Worm (Caenorhabditis elegans) whole organism, L2 larva: Measurements from ENCODE around the gene cest-1.2.

ENCODE experiments used
- C34F6.9 ChIP-seq: fragments of 150-350 bp; optimal IDR thresholded peaks from 2 replicates; lab custom pipeline; 2014; ENCODE audit warnings: missing biosample characterization, missing genetic modification characterization
- F13H6.1 ChIP-seq: sonication (generic microtip); optimal IDR thresholded peaks from 2 replicates; lab custom pipeline; 2016; ENCODE audit warnings: missing genetic modification characterization, missing compliant biosample characterization
- R02D3.7 ChIP-seq: fragments of 150-350 bp; optimal IDR thresholded peaks from 2 replicates; lab custom pipeline; 2014; ENCODE audit warnings: missing biosample characterization, missing genetic modification characterization
- Y55F3AM.14 ChIP-seq: fragments of 200-800 bp; sonication (Bioruptor generic); optimal IDR thresholded peaks from 2 replicates; lab custom pipeline; 2018; ENCODE audit warnings: mild to moderate bottlenecking, missing genetic modification characterization, missing compliant biosample characterization
- ZK546.5 ChIP-seq: sonication (generic microtip); optimal IDR thresholded peaks from 2 replicates; lab custom pipeline; 2017; ENCODE audit warnings: missing biosample characterization, missing genetic modification characterization
- alr-1 ChIP-seq: fragments of 150-350 bp; optimal IDR thresholded peaks from 2 replicates; lab custom pipeline; 2014; ENCODE audit warnings: missing biosample characterization, missing genetic modification characterization
- aly-2 ChIP-seq: fragments of 150-350 bp; optimal IDR thresholded peaks from 2 replicates; lab custom pipeline; 2014; ENCODE audit warnings: missing biosample characterization, missing genetic modification characterization
- ama-1 ChIP-seq: fragments of 150-350 bp; optimal IDR thresholded peaks from 2 replicates; lab custom pipeline; 2018; ENCODE audit warnings: inconsistent platforms
- blmp-1 ChIP-seq: sonication (generic microtip); optimal IDR thresholded peaks from 2 replicates; lab custom pipeline; 2017; ENCODE audit warnings: missing genetic modification characterization, mild to moderate bottlenecking, missing compliant biosample characterization, antibody characterized with exemption, moderate library complexity; ENCODE audit not compliant: insufficient read depth
- ceh-16 ChIP-seq: fragments of 150-350 bp; optimal IDR thresholded peaks from 2 replicates; lab custom pipeline; 2014; ENCODE audit warnings: missing biosample characterization, missing genetic modification characterization
- ceh-82 ChIP-seq: fragments of 150-350 bp; optimal IDR thresholded peaks from 2 replicates; lab custom pipeline; 2014; ENCODE audit warnings: missing biosample characterization, missing genetic modification characterization
- crh-2 ChIP-seq: sonication (generic microtip); optimal IDR thresholded peaks from 2 replicates; lab custom pipeline; 2017; ENCODE audit warnings: missing biosample characterization, missing genetic modification characterization
- dmd-4 ChIP-seq: sonication (generic microtip); optimal IDR thresholded peaks from 2 replicates; lab custom pipeline; 2017; ENCODE audit warnings: missing biosample characterization, missing genetic modification characterization
- egl-27 ChIP-seq: sonication (generic microtip); optimal IDR thresholded peaks from 3 replicates; lab custom pipeline; 2017; ENCODE audit warnings: missing biosample characterization, missing genetic modification reagents, missing genetic modification characterization
- elt-1 ChIP-seq: fragments of 150-350 bp; optimal IDR thresholded peaks from 2 replicates; lab custom pipeline; 2014; ENCODE audit warnings: missing biosample characterization, missing genetic modification characterization
- elt-3 ChIP-seq: sonication (generic microtip); optimal IDR thresholded peaks from 2 replicates; lab custom pipeline; 2017; ENCODE audit warnings: missing biosample characterization, missing genetic modification characterization
- fos-1 ChIP-seq: fragments of 150-350 bp; optimal IDR thresholded peaks from 2 replicates; lab custom pipeline; 2014; ENCODE audit warnings: missing biosample characterization, missing genetic modification characterization
- gmeb-1 ChIP-seq: fragments of 150-350 bp; optimal IDR thresholded peaks from 2 replicates; lab custom pipeline; 2014; ENCODE audit warnings: missing biosample characterization, missing genetic modification characterization
- lin-11 ChIP-seq: fragments of 150-350 bp; sonication (generic microtip); optimal IDR thresholded peaks from 2 replicates; lab custom pipeline; 2014; ENCODE audit warnings: missing biosample characterization, missing genetic modification characterization, inconsistent platforms, mixed read lengths
- lin-13 ChIP-seq: fragments of 150-350 bp; optimal IDR thresholded peaks from 2 replicates; lab custom pipeline; 2014; ENCODE audit warnings: missing biosample characterization, missing genetic modification reagents, missing genetic modification characterization
- lin-39 ChIP-seq: fragments of 150-350 bp; optimal IDR thresholded peaks from 2 replicates; lab custom pipeline; 2014; ENCODE audit warnings: missing biosample characterization, missing genetic modification reagents, missing genetic modification characterization
- lsy-2 ChIP-seq, 2 experiments: fragments of 150-350 bp in 1 of 2; sonication (generic microtip) in 1 of 2; optimal IDR thresholded peaks; 2 replicates each; lab custom pipeline; 2014 to 2017; ENCODE audit warnings: missing biosample characterization in 2 of 2, missing genetic modification characterization in 2 of 2
- mab-5 ChIP-seq: fragments of 150-350 bp; optimal IDR thresholded peaks from 2 replicates; lab custom pipeline; 2014; ENCODE audit warnings: missing biosample characterization, missing genetic modification characterization
- mbf-1 ChIP-seq: sonication (generic microtip); optimal IDR thresholded peaks from 2 replicates; lab custom pipeline; 2017; ENCODE audit warnings: missing biosample characterization, missing genetic modification characterization
- mdl-1 ChIP-seq, 2 experiments: fragments of 150-350 bp in 1 of 2; sonication (generic microtip) in 1 of 2; optimal IDR thresholded peaks; 2 replicates each; lab custom pipeline; 2017; ENCODE audit warnings: missing biosample characterization in 2 of 2, missing genetic modification characterization in 2 of 2
- nhr-10 ChIP-seq: sonication (generic microtip); optimal IDR thresholded peaks from 2 replicates; lab custom pipeline; 2017; ENCODE audit warnings: missing biosample characterization, missing genetic modification characterization
- nhr-11 ChIP-seq: fragments of 150-350 bp; optimal IDR thresholded peaks from 2 replicates; lab custom pipeline; 2014; ENCODE audit warnings: missing biosample characterization, missing genetic modification characterization
- nhr-12 ChIP-seq: fragments of 150-350 bp; optimal IDR thresholded peaks from 2 replicates; lab custom pipeline; 2014; ENCODE audit warnings: missing biosample characterization, missing genetic modification characterization
- nhr-129 ChIP-seq: fragments of 150-350 bp; optimal IDR thresholded peaks from 2 replicates; lab custom pipeline; 2014; ENCODE audit warnings: missing biosample characterization, missing genetic modification characterization
- nhr-21 ChIP-seq: fragments of 150-350 bp; optimal IDR thresholded peaks from 2 replicates; lab custom pipeline; 2014; ENCODE audit warnings: missing biosample characterization, missing genetic modification characterization
- nhr-23 ChIP-seq: fragments of 150-350 bp; optimal IDR thresholded peaks from 2 replicates; lab custom pipeline; 2014; ENCODE audit warnings: missing biosample characterization, missing genetic modification reagents, missing genetic modification characterization
- nhr-237 ChIP-seq: fragments of 150-350 bp; optimal IDR thresholded peaks from 2 replicates; lab custom pipeline; 2014; ENCODE audit warnings: missing biosample characterization, missing genetic modification characterization
- nhr-25 ChIP-seq: fragments of 150-350 bp; sonication (generic microtip); optimal IDR thresholded peaks from 3 replicates; lab custom pipeline; 2014; ENCODE audit warnings: missing biosample characterization, missing genetic modification characterization
- nhr-6 ChIP-seq: fragments of 150-350 bp; optimal IDR thresholded peaks from 2 replicates; lab custom pipeline; 2014; ENCODE audit warnings: missing biosample characterization, missing genetic modification characterization
- nhr-77 ChIP-seq: fragments of 150-350 bp; optimal IDR thresholded peaks from 2 replicates; lab custom pipeline; 2014; ENCODE audit warnings: missing biosample characterization, missing genetic modification characterization
- peb-1 ChIP-seq: fragments of 150-350 bp; optimal IDR thresholded peaks from 2 replicates; lab custom pipeline; 2014; ENCODE audit warnings: missing biosample characterization, missing genetic modification characterization
- sem-4 ChIP-seq: fragments of 150-350 bp; optimal IDR thresholded peaks from 2 replicates; lab custom pipeline; 2014; ENCODE audit warnings: missing biosample characterization, missing genetic modification reagents, missing genetic modification characterization
- skn-1 ChIP-seq: sonication (generic microtip); optimal IDR thresholded peaks from 2 replicates; lab custom pipeline; 2017; ENCODE audit warnings: missing biosample characterization, missing genetic modification characterization
- sma-3 ChIP-seq: sonication (generic microtip); optimal IDR thresholded peaks from 2 replicates; lab custom pipeline; 2016; ENCODE audit warnings: missing genetic modification reagents, missing genetic modification characterization, missing compliant biosample characterization
- sma-9 ChIP-seq, 2 experiments: fragments of 150-350 bp in 1 of 2; sonication (generic microtip) in 1 of 2; optimal IDR thresholded peaks; 2 replicates each; lab custom pipeline; 2014 to 2016; ENCODE audit warnings: missing genetic modification characterization in 2 of 2, mild to moderate bottlenecking in 1 of 2, missing biosample characterization in 1 of 2, missing compliant biosample characterization in 1 of 2, missing genetic modification reagents in 1 of 2, moderate library complexity in 1 of 2
- snpc-4 ChIP-seq: fragments of 150-350 bp; optimal IDR thresholded peaks from 2 replicates; lab custom pipeline; 2014; ENCODE audit warnings: missing biosample characterization, missing genetic modification characterization
- unc-39 ChIP-seq: fragments of 150-350 bp; optimal IDR thresholded peaks from 2 replicates; lab custom pipeline; 2014; ENCODE audit warnings: missing biosample characterization, missing genetic modification characterization
- unc-55 ChIP-seq: fragments of 150-350 bp; sonication (generic microtip); optimal IDR thresholded peaks from 3 replicates; lab custom pipeline; 2014; ENCODE audit warnings: missing biosample characterization, missing genetic modification reagents, missing genetic modification characterization
- unc-62 ChIP-seq: fragments of 150-350 bp; optimal IDR thresholded peaks from 2 replicates; lab custom pipeline; 2014; ENCODE audit warnings: missing biosample characterization, missing genetic modification reagents, missing genetic modification characterization
- zag-1 ChIP-seq: fragments of 150-350 bp; optimal IDR thresholded peaks from 2 replicates; lab custom pipeline; 2014; ENCODE audit warnings: missing biosample characterization, missing genetic modification characterization
- ztf-1 ChIP-seq: fragments of 200-800 bp; sonication (Bioruptor generic); conservative IDR thresholded peaks from 2 replicates; pipeline ENCODE4 v1.3.6; 2022; ENCODE audit warnings: missing genetic modification characterization, missing compliant biosample characterization
- ztf-11 ChIP-seq: sonication (generic microtip); optimal IDR thresholded peaks from 2 replicates; lab custom pipeline; 2017; ENCODE audit warnings: missing biosample characterization, missing genetic modification characterization
- ztf-4 ChIP-seq: fragments of 150-350 bp; optimal IDR thresholded peaks from 2 replicates; lab custom pipeline; 2014; ENCODE audit warnings: missing biosample characterization, missing genetic modification characterization

The cest-1.2 gene

DNA sequence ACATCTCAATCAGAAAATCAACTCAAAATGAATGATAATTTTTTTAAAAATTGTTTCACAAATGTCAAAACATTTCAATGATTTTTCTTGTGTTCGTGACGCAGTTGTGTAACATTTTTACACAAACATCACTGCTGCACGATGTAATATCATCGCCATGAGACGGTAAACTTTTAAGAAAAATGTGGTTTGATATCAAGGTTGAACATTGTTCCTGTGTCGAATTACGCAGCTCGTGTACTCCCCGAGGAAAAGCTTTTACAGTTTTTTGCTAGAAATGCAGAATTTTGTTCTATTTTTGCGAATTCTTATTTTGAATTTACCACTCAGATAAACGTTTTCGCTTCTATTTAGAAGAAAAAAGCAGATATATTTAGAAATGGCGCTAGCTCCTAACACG lies 37.0 kb upstream of the cest-1.2 start:
- TF ChIP-seq sma-9 (GFP tag; optimal IDR thresholded peaks at IDR 0.05; lab: Kevin White, UChicago) (peak; percentile 57), sma-9 (tag; optimal IDR thresholded peaks at IDR 0.05; lab: Kevin White, UChicago) (no peak), nhr-237 (no peak), alr-1 (tag; lab: Kevin White, UChicago) (no peak), nhr-11 (tag; lab: Kevin White, UChicago) (no peak), F13H6.1 (tag; lab: Kevin White, UChicago) (peak; percentile 17), unc-55 (GFP tag; lab: Kevin White, UChicago) (no peak), mdl-1 (tag; optimal IDR thresholded peaks at IDR 0.05; lab: Kevin White, UChicago) (no peak), sem-4 (tag; lab: Kevin White, UChicago) (no peak), nhr-12 (tag; lab: Kevin White, UChicago) (no peak), nhr-21 (tag; lab: Kevin White, UChicago) (peak; percentile 43), sma-3 (GFP tag; lab: Kevin White, UChicago) (peak; percentile 17), fos-1 (tag; lab: Kevin White, UChicago) (peak; percentile 10), ama-1 (no peak), nhr-25 (peak; percentile 52)

- no peak for TF ChIP-seq ztf-11 (tag; lab: Kevin White, UChicago)
- peak; percentile 27 for TF ChIP-seq ama-1
Observed at ce11 chrV:14194514-14194913, 33.9 kb upstream of the cest-1.2 start.

- TF ChIP-seq sma-9 (GFP tag; optimal IDR thresholded peaks at IDR 0.05; lab: Kevin White, UChicago) (peak; percentile 89), sma-9 (tag; optimal IDR thresholded peaks at IDR 0.05; lab: Kevin White, UChicago) (no peak), nhr-237 (no peak), skn-1 (no peak), lin-39 (tag; lab: Kevin White, UChicago) (no peak), nhr-23 (tag; lab: Kevin White, UChicago) (no peak), fos-1 (tag; lab: Kevin White, UChicago) (peak; percentile 83), peb-1 (tag; lab: Kevin White, UChicago) (no peak), nhr-25 (peak; percentile 55), ceh-82 (tag; lab: Kevin White, UChicago) (no peak), unc-62 (no peak), ztf-1 (GFP tag; lab: Robert Waterston, UW) (no peak), alr-1 (tag; lab: Kevin White, UChicago) (no peak), nhr-11 (tag; lab: Kevin White, UChicago) (no peak), unc-39 (no peak), dmd-4 (tag; lab: Kevin White, UChicago) (no peak), gmeb-1 (peak; percentile 59), unc-55 (GFP tag; lab: Kevin White, UChicago) (peak; percentile 58), ztf-4 (tag; lab: Kevin White, UChicago) (no peak), ama-1 (peak; percentile 91), nhr-12 (tag; lab: Kevin White, UChicago) (no peak), nhr-77 (tag; lab: Kevin White, UChicago) (no peak), mdl-1 (tag; optimal IDR thresholded peaks at IDR 0.05; lab: Kevin White, UChicago) (peak in 1 of 2 experiments; percentile 35), lin-11 (tag; lab: Kevin White, UChicago) (no peak), egl-27 (tag; lab: Kevin White, UChicago) (peak; percentile 35), elt-3 (tag; lab: Kevin White, UChicago) (no peak), lsy-2 (tag; optimal IDR thresholded peaks at IDR 0.05; lab: Kevin White, UChicago) (peak; percentile 9 to 69), crh-2 (peak; percentile 78), R02D3.7 (tag; lab: Kevin White, UChicago) (no peak), mbf-1 (tag; lab: Kevin White, UChicago) (no peak), mab-5 (tag; lab: Kevin White, UChicago) (peak; percentile 26), nhr-6 (tag; lab: Kevin White, UChicago) (no peak), F13H6.1 (tag; lab: Kevin White, UChicago) (peak; percentile 86), ZK546.5 (tag; lab: Kevin White, UChicago) (no peak), aly-2 (no peak), nhr-10 (tag; lab: Kevin White, UChicago) (no peak), sem-4 (tag; lab: Kevin White, UChicago) (peak; percentile 44), lin-13 (GFP tag; lab: Kevin White, UChicago) (peak; percentile 47), nhr-21 (tag; lab: Kevin White, UChicago) (peak; percentile 53), snpc-4 (tag; lab: Kevin White, UChicago) (peak; percentile 54), nhr-129 (tag; lab: Kevin White, UChicago) (peak; percentile 87), ceh-16 (no peak), elt-1 (no peak), sma-3 (GFP tag; lab: Kevin White, UChicago) (peak; percentile 61), ztf-11 (tag; lab: Kevin White, UChicago) (no peak), C34F6.9 (tag; lab: Kevin White, UChicago) (peak; percentile 74), Y55F3AM.14 (GFP tag; lab: Kevin White, UChicago) (no peak), blmp-1 (tag; lab: Kevin White, UChicago) (peak; percentile 85), zag-1 (tag; lab: Kevin White, UChicago) (no peak)
Observed at ce11 chrV:14193451-14193850, 32.8 kb upstream of the cest-1.2 start, which contains the start of gene atfs-1. atfs-1 (plus strand) TSS chrV:14193663.
